Fruit fly (Drosophila melanogaster) whole organism, embryonic: ENCODE measurements around the gene CG1983.

Source experiments
- Adf1 ChIP-seq: fragments of 200-800 bp; sonication (Bioruptor generic); IDR thresholded peaks from 2 replicates; pipeline ENCODE4 v1.3.6; 2022; ENCODE audit warnings: missing biosample characterization, missing genetic modification characterization
- Antp ChIP-seq: fragments of 200-800 bp; sonication (Bioruptor generic); optimal IDR thresholded peaks from 3 replicates; lab custom pipeline; 2016; ENCODE audit warnings: missing biosample characterization, missing genetic modification characterization
- CG10321 ChIP-seq: fragments of 200-800 bp; sonication (Bioruptor generic); IDR thresholded peaks from 2 replicates; pipeline ENCODE4 v1.3.6; 2022; ENCODE audit warnings: missing biosample characterization, missing genetic modification characterization
- CG10654 ChIP-seq: fragments of 200-800 bp; sonication (Bioruptor generic); optimal IDR thresholded peaks from 2 replicates; lab custom pipeline; 2016; ENCODE audit warnings: missing biosample characterization, missing genetic modification characterization
- CG13624 ChIP-seq: fragments of 200-800 bp; sonication (Bioruptor generic); optimal IDR thresholded peaks from 2 replicates; lab custom pipeline; 2016; ENCODE audit warnings: missing biosample characterization, missing genetic modification characterization
- CG13894 ChIP-seq: fragments of 200-800 bp; sonication (Bioruptor generic); optimal IDR thresholded peaks from 3 replicates; lab custom pipeline; 2018; ENCODE audit warnings: missing biosample characterization, mild to moderate bottlenecking, missing genetic modification characterization, moderate library complexity
- CG16779 ChIP-seq: fragments of 200-800 bp; sonication (Bioruptor generic); IDR thresholded peaks from 2 replicates; pipeline ENCODE4 v1.3.6; 2022; ENCODE audit warnings: missing biosample characterization, missing genetic modification characterization
- CG16813 ChIP-seq: fragments of 200-800 bp; sonication (Bioruptor generic); IDR thresholded peaks from 3 replicates; pipeline ENCODE4 v1.3.6; 2022; ENCODE audit warnings: missing biosample characterization, missing genetic modification characterization; ENCODE audit not compliant: partially characterized antibody
- CG16863 ChIP-seq: fragments of 200-800 bp; sonication (Bioruptor generic); optimal IDR thresholded peaks from 3 replicates; lab custom pipeline; 2016; ENCODE audit warnings: missing biosample characterization, missing genetic modification characterization
- CG17361 ChIP-seq: fragments of 200-800 bp; sonication (Bioruptor generic); IDR thresholded peaks from 3 replicates; pipeline ENCODE4 v1.3.6; 2022; ENCODE audit warnings: missing biosample characterization, missing genetic modification characterization
- CG17612 ChIP-seq: fragments of 200-800 bp; sonication (Bioruptor generic); IDR thresholded peaks from 2 replicates; pipeline ENCODE4 v1.3.6; 2022; ENCODE audit warnings: missing biosample characterization, missing genetic modification characterization
- CG1832 ChIP-seq: fragments of 200-800 bp; sonication (Bioruptor generic); optimal IDR thresholded peaks from 2 replicates; lab custom pipeline; 2017; ENCODE audit warnings: missing biosample characterization, mild to moderate bottlenecking, missing genetic modification characterization, inconsistent platforms
- CG31365 ChIP-seq: fragments of 200-800 bp; sonication (Bioruptor generic); optimal IDR thresholded peaks from 2 replicates; lab custom pipeline; 2018; ENCODE audit warnings: missing biosample characterization, mild to moderate bottlenecking, missing genetic modification characterization
- CG3838 ChIP-seq: fragments of 200-800 bp; sonication (Bioruptor generic); optimal IDR thresholded peaks from 3 replicates; lab custom pipeline; 2016; ENCODE audit warnings: missing biosample characterization, missing genetic modification characterization
- CG4424 ChIP-seq: fragments of 200-800 bp; sonication (Bioruptor generic); optimal IDR thresholded peaks from 3 replicates; lab custom pipeline; 2016; ENCODE audit warnings: missing biosample characterization, missing genetic modification characterization
- CG4617 ChIP-seq: fragments of 200-800 bp; sonication (Bioruptor generic); optimal IDR thresholded peaks from 3 replicates; lab custom pipeline; 2016; ENCODE audit warnings: missing biosample characterization, missing genetic modification characterization, borderline replicate concordance
- CrebB ChIP-seq: fragments of 200-800 bp; sonication (Bioruptor generic); optimal IDR thresholded peaks from 3 replicates; lab custom pipeline; 2018; ENCODE audit warnings: missing biosample characterization, mild to moderate bottlenecking, missing genetic modification characterization
- Dbx ChIP-seq: fragments of 200-800 bp; sonication (Bioruptor generic); IDR thresholded peaks from 3 replicates; pipeline ENCODE4 v1.3.6; 2022; ENCODE audit warnings: missing biosample characterization, missing genetic modification characterization
- H2.0 ChIP-seq: fragments of 200-800 bp; sonication (Bioruptor generic); IDR thresholded peaks from 2 replicates; pipeline ENCODE4 v1.3.6; 2022; ENCODE audit warnings: missing biosample characterization, missing genetic modification characterization
- HmgD ChIP-seq: fragments of 200-800 bp; sonication (Bioruptor generic); optimal IDR thresholded peaks from 3 replicates; lab custom pipeline; 2016; ENCODE audit warnings: missing biosample characterization, missing genetic modification characterization
- Kr ChIP-seq: fragments of 200-800 bp; sonication (Bioruptor generic); optimal IDR thresholded peaks from 2 replicates; lab custom pipeline; 2017; ENCODE audit warnings: missing biosample characterization, mild to moderate bottlenecking, missing genetic modification characterization
- Lhr ChIP-seq: fragments of 200-800 bp; sonication (Bioruptor generic); optimal IDR thresholded peaks from 3 replicates; lab custom pipeline; 2017; ENCODE audit warnings: mild to moderate bottlenecking, missing biosample characterization, missing genetic modification reagents, missing genetic modification characterization
- Mrtf ChIP-seq: fragments of 200-800 bp; sonication (Bioruptor generic); IDR thresholded peaks from 3 replicates; pipeline ENCODE4 v1.3.6; 2022; ENCODE audit warnings: missing biosample characterization, missing genetic modification characterization
- Nf-YC ChIP-seq: fragments of 200-800 bp; optimal IDR thresholded peaks from 3 replicates; lab custom pipeline; 2019; ENCODE audit warnings: missing biosample characterization, mild to moderate bottlenecking, missing genetic modification characterization, moderate library complexity
- Oli ChIP-seq: fragments of 200-800 bp; sonication (Bioruptor generic); optimal IDR thresholded peaks from 2 replicates; lab custom pipeline; 2018; ENCODE audit warnings: missing biosample characterization, mild to moderate bottlenecking, missing genetic modification characterization, moderate library complexity
- Pdp1 ChIP-seq, 2 experiments: fragments of 200-800 bp; sonication (Bioruptor generic); optimal IDR thresholded peaks; 3 replicates each; lab custom pipeline; 2016; ENCODE audit warnings: missing biosample characterization in 2 of 2, missing genetic modification characterization in 2 of 2, mild to moderate bottlenecking in 1 of 2, moderate library complexity in 1 of 2
- Stat92E ChIP-seq, 3 experiments: fragments of >200 bp in 2 of 3; fragments of 200-800 bp in 1 of 3; sonication (Bioruptor generic) in 1 of 3; optimal IDR thresholded peaks; 2 replicates each; lab custom pipeline; 2017 to 2019; ENCODE audit warnings: missing biosample characterization in 3 of 3, missing genetic modification characterization in 3 of 3, mild to moderate bottlenecking in 1 of 3, moderate library complexity in 1 of 3
- Vsx1 ChIP-seq: fragments of 200-800 bp; sonication (Bioruptor generic); optimal IDR thresholded peaks from 2 replicates; lab custom pipeline; 2017; ENCODE audit warnings: missing biosample characterization, mild to moderate bottlenecking, missing genetic modification characterization, missing genetic modification reagents
- Xbp1 ChIP-seq: fragments of 200-800 bp; sonication (Bioruptor generic); optimal IDR thresholded peaks from 3 replicates; lab custom pipeline; 2016; ENCODE audit warnings: missing biosample characterization, mild to moderate bottlenecking, missing genetic modification characterization
- az2 ChIP-seq: fragments of 200-800 bp; sonication (Bioruptor generic); optimal IDR thresholded peaks from 3 replicates; lab custom pipeline; 2016; ENCODE audit warnings: missing biosample characterization, missing genetic modification characterization
- bab2 ChIP-seq: fragments of 200-800 bp; sonication (Bioruptor generic); optimal IDR thresholded peaks from 2 replicates; lab custom pipeline; 2016; ENCODE audit warnings: missing biosample characterization, missing genetic modification characterization
- cas ChIP-seq: fragments of 200-800 bp; sonication (Bioruptor generic); IDR thresholded peaks from 2 replicates; pipeline ENCODE4 v1.3.6; 2022; ENCODE audit warnings: missing biosample characterization, missing genetic modification characterization
- cato ChIP-seq: fragments of 200-800 bp; sonication (Bioruptor generic); optimal IDR thresholded peaks from 2 replicates; lab custom pipeline; 2016; ENCODE audit warnings: missing biosample characterization, missing genetic modification characterization, borderline replicate concordance
- dmrt99B ChIP-seq: fragments of 200-800 bp; sonication (Bioruptor generic); optimal IDR thresholded peaks from 2 replicates; lab custom pipeline; 2018; ENCODE audit warnings: missing biosample characterization, mild to moderate bottlenecking, missing genetic modification characterization, moderate library complexity
- ftz-f1 ChIP-seq: fragments of 200-800 bp; sonication (Bioruptor generic); optimal IDR thresholded peaks from 2 replicates; lab custom pipeline; 2016; ENCODE audit warnings: missing biosample characterization, missing genetic modification characterization
- jigr1 ChIP-seq: fragments of 200-800 bp; sonication (Bioruptor generic); IDR thresholded peaks from 3 replicates; pipeline ENCODE4 v1.3.6; 2022; ENCODE audit warnings: missing biosample characterization, missing genetic modification characterization
- jumu ChIP-seq: fragments of 200-800 bp; sonication (Bioruptor generic); optimal IDR thresholded peaks from 3 replicates; lab custom pipeline; 2016; ENCODE audit warnings: missing biosample characterization, missing genetic modification characterization
- otp ChIP-seq: fragments of 200-800 bp; sonication (Bioruptor generic); IDR thresholded peaks from 3 replicates; pipeline ENCODE4, ENCODE4 v1.3.6; 2022; ENCODE audit warnings: missing biosample characterization, missing genetic modification characterization
- peb ChIP-seq: fragments of 200-800 bp; sonication (Bioruptor generic); IDR thresholded peaks from 2 replicates; pipeline ENCODE4 v1.3.6; 2022; ENCODE audit warnings: missing biosample characterization, missing genetic modification characterization
- psq ChIP-seq: fragments of 200-800 bp; sonication (Bioruptor generic); optimal IDR thresholded peaks from 2 replicates; lab custom pipeline; 2017; ENCODE audit warnings: missing biosample characterization, missing genetic modification characterization
- ro ChIP-seq: fragments of 200-800 bp; sonication (Bioruptor generic); IDR thresholded peaks from 2 replicates; pipeline ENCODE4 v1.3.6; 2022; ENCODE audit warnings: missing biosample characterization, missing genetic modification characterization
- sim ChIP-seq: fragments of 200-800 bp; sonication (Bioruptor generic); IDR thresholded peaks from 2 replicates; pipeline ENCODE4 v1.3.6; 2022; ENCODE audit warnings: missing biosample characterization, missing genetic modification characterization
- slbo ChIP-seq: fragments of 200-800 bp; sonication (Bioruptor generic); IDR thresholded peaks from 2 replicates; pipeline ENCODE4 v1.3.6; 2022; ENCODE audit warnings: missing biosample characterization, missing genetic modification characterization
- slp2 ChIP-seq: fragments of 200-800 bp; sonication (Bioruptor generic); optimal IDR thresholded peaks from 2 replicates; lab custom pipeline; 2016; ENCODE audit warnings: missing biosample characterization, missing genetic modification characterization
- trem ChIP-seq: fragments of 200-800 bp; optimal IDR thresholded peaks from 3 replicates; lab custom pipeline; 2019; ENCODE audit warnings: missing biosample characterization, mild to moderate bottlenecking, missing genetic modification characterization, moderate library complexity
- unpg ChIP-seq: fragments of 200-800 bp; sonication (Bioruptor generic); optimal IDR thresholded peaks from 3 replicates; lab custom pipeline; 2018; ENCODE audit warnings: missing biosample characterization, mild to moderate bottlenecking, missing genetic modification characterization, moderate library complexity
- usp ChIP-seq: fragments of >200 bp; optimal IDR thresholded peaks from 2 replicates; lab custom pipeline; 2017; ENCODE audit warnings: missing biosample characterization, missing genetic modification characterization
- vvl ChIP-seq: fragments of 200-800 bp; sonication (Bioruptor generic); IDR thresholded peaks from 2 replicates; pipeline ENCODE4 v1.3.6; 2022; ENCODE audit warnings: missing biosample characterization, missing genetic modification characterization

CG1983 gene

DNA sequence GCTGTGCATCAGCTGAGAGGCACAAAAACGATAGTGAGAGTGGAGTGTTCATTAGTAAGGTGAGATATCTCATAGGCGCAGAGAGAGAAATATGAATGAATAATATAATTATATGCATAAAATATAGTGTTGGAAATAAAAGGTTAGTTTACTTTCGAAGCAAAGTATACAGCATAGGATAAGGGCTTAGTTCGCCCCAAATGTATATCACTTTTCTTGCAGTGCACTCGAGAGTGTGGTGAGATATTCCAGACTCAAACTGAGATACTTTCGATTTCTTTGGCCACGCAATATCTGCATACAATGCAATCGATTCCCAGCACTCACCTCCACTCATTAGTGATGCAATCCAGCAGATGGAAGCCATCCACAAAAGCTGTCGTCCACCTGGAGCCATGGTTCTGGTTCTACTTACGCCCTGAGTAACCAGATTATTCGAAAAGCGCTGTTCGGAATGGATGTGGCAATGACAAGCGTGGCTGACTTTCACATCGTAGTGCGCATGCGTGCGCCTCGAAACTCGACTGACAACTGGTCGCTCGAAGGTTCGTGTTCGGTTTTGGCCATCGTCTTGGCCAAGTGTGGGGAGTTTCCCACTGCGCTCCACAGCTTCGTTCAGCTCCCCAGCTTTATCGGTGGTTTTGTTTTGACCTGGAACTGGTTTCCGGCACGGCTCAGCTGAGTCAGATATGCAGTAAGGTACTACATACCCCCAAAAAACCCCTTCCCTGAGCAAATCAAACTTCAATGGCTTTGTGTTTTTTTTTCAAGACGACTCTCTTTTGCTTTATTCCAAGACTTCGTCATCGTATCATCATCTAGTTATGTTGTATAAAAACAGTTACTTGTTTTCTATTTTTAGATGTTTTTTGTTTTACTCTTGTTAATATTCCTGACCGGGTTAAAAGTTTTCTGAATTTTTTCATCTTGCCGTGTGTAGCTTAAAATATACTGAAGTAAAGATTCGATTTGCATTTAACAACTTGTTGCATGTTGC is 6.5 kb downstream of the CG1983 start, which contains the start of gene Rsod (continued):
- TF ChIP-seq jumu (GFP tag; lab: Kevin White, UChicago) (no peak), CG3838 (GFP tag; lab: Kevin White, UChicago) (no peak), jigr1 (GFP tag; lab: Robert Waterston, UW) (0 out of 3 replicates have a peak, but pooled peaks have one; percentile 38), Vsx1 (peak; percentile 64), slp2 (GFP tag; lab: Kevin White, UChicago) (no peak), CG31365 (no peak), CG17612 (GFP tag; lab: Robert Waterston, UW) (peak; percentile 48), CG4617 (no peak), cas (GFP tag; lab: Robert Waterston, UW) (peak; percentile 41; the same call in 1 of the 2 replicates), unpg (GFP tag; lab: Kevin White, UChicago) (peak; percentile 61), bab2 (GFP tag; lab: Kevin White, UChicago) (no peak), peb (GFP tag; lab: Robert Waterston, UW) (peak; percentile 67), CG1832 (GFP tag; lab: Kevin White, UChicago) (no peak), usp (GFP tag; lab: Kevin White, UChicago) (no peak), Stat92E (GFP tag; optimal IDR thresholded peaks at IDR 0.05; lab: Kevin White, UChicago) (peak in 1 of 3 experiments; percentile 73), Adf1 (no peak), trem (tag; lab: Kevin White, UChicago) (peak; percentile 37), Mrtf (GFP tag; lab: Robert Waterston, UW) (peak; percentile 74), Pdp1 (GFP tag; optimal IDR thresholded peaks at IDR 0.05; lab: Kevin White, UChicago) (peak in 1 of 2 experiments; percentile 32), CG13894 (tag; lab: Kevin White, UChicago) (no peak), H2.0 (GFP tag; lab: Robert Waterston, UW) (peak; percentile 70), CG10321 (GFP tag; lab: Robert Waterston, UW) (no peak), dmrt99B (tag; lab: Kevin White, UChicago) (peak; percentile 73), CG17361 (GFP tag; lab: Robert Waterston, UW) (peak; percentile 55), CrebB (tag; lab: Kevin White, UChicago) (no peak), CG13624 (GFP tag; lab: Kevin White, UChicago) (no peak), CG16863 (GFP tag; lab: Kevin White, UChicago) (peak; percentile 7), ro (GFP tag; lab: Robert Waterston, UW) (peak; percentile 42; the same call in 1 of the 2 replicates), Kr (GFP tag; lab: Kevin White, UChicago) (no peak), HmgD (no peak), CG4424 (GFP tag; lab: Kevin White, UChicago) (no peak), CG16813 (GFP tag; lab: Robert Waterston, UW) (no peak), otp (GFP tag; lab: Robert Waterston, UW) (peak; percentile 84), slbo (GFP tag; lab: Robert Waterston, UW) (peak; percentile 48; the same call in 1 of the 2 replicates), Lhr (GFP tag; lab: Kevin White, UChicago) (peak; percentile 16), cato (GFP tag; lab: Kevin White, UChicago) (peak; percentile 13), CG16779 (GFP tag; lab: Robert Waterston, UW) (no peak), psq (GFP tag; lab: Kevin White, UChicago) (peak; percentile 42), ftz-f1 (GFP tag; lab: Kevin White, UChicago) (peak; percentile 37), Nf-YC (tag; lab: Kevin White, UChicago) (no peak), Oli (tag; lab: Kevin White, UChicago) (peak; percentile 56), az2 (GFP tag; lab: Kevin White, UChicago) (peak; percentile 56), sim (GFP tag; lab: Robert Waterston, UW) (peak; percentile 41), Xbp1 (GFP tag; lab: Kevin White, UChicago) (peak; percentile 59), CG10654 (peak; percentile 40), vvl (peak; percentile 92), Antp (GFP tag; lab: Kevin White, UChicago) (no peak), Dbx (no peak)
